Worm (Caenorhabditis elegans) whole organism, young adult: Measurements from ENCODE around the gene atat-2.

Source experiments
- B0035.1 ChIP-seq: sonication (generic microtip); optimal IDR thresholded peaks from 2 replicates; lab custom pipeline; 2016; ENCODE audit warnings: missing genetic modification characterization, mild to moderate bottlenecking, missing compliant biosample characterization, missing genotype, missing genetic modification reagents
- C06A6.2 ChIP-seq: fragments of 200-800 bp; sonication (Bioruptor generic); conservative IDR thresholded peaks from 2 replicates; pipeline ENCODE4 v1.3.6; 2022; ENCODE audit warnings: missing genetic modification characterization, missing compliant biosample characterization
- C17E4.6 ChIP-seq: fragments of 200-800 bp; sonication (Bioruptor generic); IDR thresholded peaks from 2 replicates; pipeline ENCODE4 v1.3.6; 2022; ENCODE audit warnings: missing genetic modification reagents, missing genetic modification characterization, missing compliant biosample characterization
- F10E7.11 ChIP-seq: sonication (generic microtip); optimal IDR thresholded peaks from 2 replicates; lab custom pipeline; 2017; ENCODE audit warnings: mild to moderate bottlenecking, missing genetic modification characterization, moderate library complexity, missing compliant biosample characterization
- F37B4.10 ChIP-seq: fragments of 200-800 bp; sonication (Bioruptor generic); IDR thresholded peaks from 2 replicates; pipeline ENCODE4 v1.3.6; 2022; ENCODE audit warnings: missing genetic modification characterization, missing compliant biosample characterization
- F49E8.2 ChIP-seq: sonication (generic microtip); optimal IDR thresholded peaks from 3 replicates; lab custom pipeline; 2017; ENCODE audit warnings: missing genetic modification characterization, mild to moderate bottlenecking, missing compliant biosample characterization, antibody characterized with exemption, moderate library complexity; ENCODE audit not compliant: insufficient read depth
- F57A8.1 ChIP-seq: fragments of 200-800 bp; sonication (Bioruptor generic); optimal IDR thresholded peaks from 2 replicates; lab custom pipeline; 2018; ENCODE audit warnings: mild to moderate bottlenecking, missing genetic modification characterization, moderate library complexity, missing compliant biosample characterization
- F57C9.4 ChIP-seq: sonication (generic microtip); optimal IDR thresholded peaks from 2 replicates; lab custom pipeline; 2017; ENCODE audit warnings: mild to moderate bottlenecking, missing genetic modification characterization, missing compliant biosample characterization
- K11D2.4 ChIP-seq: fragments of 200-800 bp; sonication (Bioruptor generic); IDR thresholded peaks from 2 replicates; pipeline ENCODE4 v1.3.6; 2022; ENCODE audit warnings: missing genetic modification reagents, missing genetic modification characterization, missing compliant biosample characterization
- K12H6.12 ChIP-seq: fragments of 200-800 bp; sonication (Bioruptor generic); optimal IDR thresholded peaks from 2 replicates; lab custom pipeline; 2018; ENCODE audit warnings: mild to moderate bottlenecking, missing genetic modification characterization, missing compliant biosample characterization
- Y53F4B.3 ChIP-seq: fragments of 200-800 bp; sonication (Bioruptor generic); IDR thresholded peaks from 2 replicates; pipeline ENCODE4 v1.3.6; 2022; ENCODE audit warnings: missing genetic modification reagents, missing genetic modification characterization, missing compliant biosample characterization
- Y53G8AR.9 ChIP-seq: fragments of 200-800 bp; sonication (Bioruptor generic); conservative IDR thresholded peaks from 2 replicates; pipeline ENCODE4 v1.3.6; 2022; ENCODE audit warnings: missing genetic modification reagents, missing genetic modification characterization, missing compliant biosample characterization
- Y67H2A.10 ChIP-seq: fragments of 200-800 bp; sonication (Bioruptor generic); conservative IDR thresholded peaks from 2 replicates; pipeline ENCODE4 v1.3.6; 2022; ENCODE audit warnings: missing genetic modification reagents, missing genetic modification characterization, missing compliant biosample characterization
- aptf-3 ChIP-seq: fragments of 200-800 bp; sonication (Bioruptor generic); IDR thresholded peaks from 2 replicates; pipeline ENCODE4 v1.3.6; 2022; ENCODE audit warnings: missing genetic modification characterization, missing compliant biosample characterization
- attf-6 ChIP-seq: fragments of 200-800 bp; sonication (Bioruptor generic); IDR thresholded peaks from 2 replicates; pipeline ENCODE4 v1.3.6; 2022; ENCODE audit warnings: missing genetic modification reagents, missing genetic modification characterization, missing compliant biosample characterization
- bed-1 ChIP-seq: fragments of 200-800 bp; sonication (Bioruptor generic); IDR thresholded peaks from 2 replicates; pipeline ENCODE4 v1.3.6; 2022; ENCODE audit warnings: missing genetic modification reagents, missing genetic modification characterization, missing compliant biosample characterization
- bed-2 ChIP-seq: fragments of 200-800 bp; sonication (Bioruptor generic); IDR thresholded peaks from 2 replicates; pipeline ENCODE4 v1.3.6; 2022; ENCODE audit warnings: missing genetic modification reagents, missing genetic modification characterization, missing compliant biosample characterization
- ceh-100 ChIP-seq: fragments of 200-800 bp; sonication (Bioruptor generic); IDR thresholded peaks from 2 replicates; pipeline ENCODE4 v1.3.6; 2022; ENCODE audit warnings: missing genetic modification reagents, missing genetic modification characterization, missing compliant biosample characterization
- ceh-27 ChIP-seq: fragments of 200-800 bp; sonication (Bioruptor generic); optimal IDR thresholded peaks from 2 replicates; lab custom pipeline; 2018; ENCODE audit warnings: mild to moderate bottlenecking, missing genetic modification characterization, moderate library complexity, missing compliant biosample characterization
- ceh-58 ChIP-seq: fragments of 200-800 bp; sonication (Bioruptor generic); IDR thresholded peaks from 2 replicates; pipeline ENCODE4 v1.3.6; 2022; ENCODE audit warnings: missing genetic modification characterization, missing compliant biosample characterization
- dox-1 ChIP-seq: fragments of 200-800 bp; sonication (Bioruptor generic); IDR thresholded peaks from 2 replicates; pipeline ENCODE4 v1.3.6; 2022; ENCODE audit warnings: missing genetic modification reagents, missing genetic modification characterization, missing compliant biosample characterization
- efl-1 ChIP-seq: fragments of 150-350 bp; optimal IDR thresholded peaks from 2 replicates; lab custom pipeline; 2014; ENCODE audit warnings: missing biosample characterization, missing genetic modification reagents, missing genetic modification characterization
- ets-4 ChIP-seq: fragments of 200-800 bp; sonication (Bioruptor generic); optimal IDR thresholded peaks from 2 replicates; lab custom pipeline; 2018; ENCODE audit warnings: mild to moderate bottlenecking, missing genetic modification characterization, missing compliant biosample characterization
- hlh-12 ChIP-seq: sonication (generic microtip); optimal IDR thresholded peaks from 2 replicates; lab custom pipeline; 2016; ENCODE audit warnings: missing genetic modification characterization, missing compliant biosample characterization
- hmg-1.2 ChIP-seq: fragments of 200-800 bp; sonication (Bioruptor generic); IDR thresholded peaks from 2 replicates; pipeline ENCODE4 v1.3.6; 2022; ENCODE audit warnings: missing genetic modification reagents, missing genetic modification characterization, missing compliant biosample characterization
- let-607 ChIP-seq, 2 experiments: fragments of 200-800 bp in 1 of 2; sonication (Bioruptor generic) in 1 of 2; sonication (generic microtip) in 1 of 2; optimal IDR thresholded peaks; 2 replicates each; lab custom pipeline; 2016 to 2018; ENCODE audit warnings: mild to moderate bottlenecking in 2 of 2, missing compliant biosample characterization in 2 of 2, missing genetic modification characterization in 2 of 2, moderate library complexity in 2 of 2, missing genotype in 1 of 2
- lin-26 ChIP-seq: fragments of 200-800 bp; sonication (Bioruptor generic); IDR thresholded peaks from 2 replicates; pipeline ENCODE4 v1.3.6; 2022; ENCODE audit warnings: missing genetic modification reagents, missing genetic modification characterization, missing compliant biosample characterization
- lin-35 ChIP-seq, 3 experiments: fragments of 150-350 bp in 2 of 3; sonication (generic microtip) in 1 of 3; optimal IDR thresholded peaks; 2 replicates each; lab custom pipeline; 2014 to 2018; ENCODE audit warnings: missing biosample characterization in 3 of 3, missing genetic modification characterization in 3 of 3, missing genetic modification reagents in 3 of 3
- lsl-1 ChIP-seq: fragments of 200-800 bp; sonication (Bioruptor generic); optimal IDR thresholded peaks from 2 replicates; lab custom pipeline; 2018; ENCODE audit warnings: mild to moderate bottlenecking, missing genetic modification characterization, moderate library complexity, missing compliant biosample characterization
- lsy-27 ChIP-seq: sonication (generic microtip); optimal IDR thresholded peaks from 2 replicates; lab custom pipeline; 2017; ENCODE audit warnings: missing genetic modification characterization, mild to moderate bottlenecking, missing compliant biosample characterization, antibody characterized with exemption, missing genotype, borderline replicate concordance; ENCODE audit not compliant: insufficient read depth
- madf-3 ChIP-seq: fragments of 200-800 bp; sonication (Bioruptor generic); IDR thresholded peaks from 2 replicates; pipeline ENCODE4 v1.3.6; 2022; ENCODE audit warnings: missing genetic modification reagents, missing genetic modification characterization, missing compliant biosample characterization
- madf-6 ChIP-seq: fragments of 200-800 bp; sonication (Bioruptor generic); IDR thresholded peaks from 2 replicates; pipeline ENCODE4 v1.3.6; 2022; ENCODE audit warnings: missing genetic modification reagents, missing genetic modification characterization, missing compliant biosample characterization
- mes-4 ChIP-seq: sonication (generic microtip); optimal IDR thresholded peaks from 2 replicates; lab custom pipeline; 2016; ENCODE audit warnings: missing genotype, missing genetic modification characterization, missing compliant biosample characterization
- mxl-1 ChIP-seq: sonication (generic microtip); optimal IDR thresholded peaks from 2 replicates; lab custom pipeline; 2016; ENCODE audit warnings: missing genetic modification characterization, missing compliant biosample characterization
- nfya-1 ChIP-seq: sonication (generic microtip); optimal IDR thresholded peaks from 2 replicates; lab custom pipeline; 2017; ENCODE audit warnings: antibody characterized with exemption, missing compliant biosample characterization, missing genetic modification characterization, borderline replicate concordance; ENCODE audit not compliant: insufficient read depth
- nhr-179 ChIP-seq: sonication (generic microtip); optimal IDR thresholded peaks from 2 replicates; lab custom pipeline; 2016; ENCODE audit warnings: mild to moderate bottlenecking, missing genetic modification characterization, missing compliant biosample characterization
- nhr-80 ChIP-seq: sonication (generic microtip); optimal IDR thresholded peaks from 2 replicates; lab custom pipeline; 2016; ENCODE audit warnings: missing genetic modification characterization, missing compliant biosample characterization
- snpc-1.1 ChIP-seq: sonication (generic microtip); optimal IDR thresholded peaks from 2 replicates; lab custom pipeline; 2017; ENCODE audit warnings: missing genetic modification characterization, mild to moderate bottlenecking, missing compliant biosample characterization, antibody characterized with exemption, moderate library complexity, missing genotype, missing genetic modification reagents; ENCODE audit not compliant: insufficient read depth
- snpc-1.3 ChIP-seq: sonication (generic microtip); optimal IDR thresholded peaks from 2 replicates; lab custom pipeline; 2017; ENCODE audit warnings: missing genetic modification characterization, mild to moderate bottlenecking, missing compliant biosample characterization, antibody characterized with exemption, moderate library complexity, missing genotype, missing genetic modification reagents; ENCODE audit not compliant: insufficient read depth
- snpc-4 ChIP-seq, 5 experiments: fragments of 150-350 bp in 1 of 5; sonication (generic microtip) in 4 of 5; optimal IDR thresholded peaks; 2 replicates each; lab custom pipeline; 2014 to 2018; ENCODE audit warnings: missing genetic modification characterization in 5 of 5, missing biosample characterization in 3 of 5, antibody characterized with exemption in 2 of 5, mild to moderate bottlenecking in 2 of 5, missing compliant biosample characterization in 2 of 5, missing genotype in 2 of 5, moderate library complexity in 2 of 5, missing genetic modification reagents in 1 of 5
- somi-1 ChIP-seq: fragments of 200-800 bp; sonication (Bioruptor generic); optimal IDR thresholded peaks from 2 replicates; lab custom pipeline; 2018; ENCODE audit warnings: mild to moderate bottlenecking, missing genetic modification characterization, missing compliant biosample characterization
- tbx-9 ChIP-seq: sonication (generic microtip); optimal IDR thresholded peaks from 2 replicates; lab custom pipeline; 2016; ENCODE audit warnings: borderline replicate concordance, missing genetic modification characterization, inconsistent platforms, missing compliant biosample characterization
- xnd-1 ChIP-seq: sonication (generic microtip); optimal IDR thresholded peaks from 2 replicates; lab custom pipeline; 2016; ENCODE audit warnings: missing genotype, missing genetic modification reagents, missing genetic modification characterization, missing compliant biosample characterization
- zfh-2 ChIP-seq: fragments of 200-800 bp; sonication (Bioruptor generic); conservative IDR thresholded peaks from 2 replicates; pipeline ENCODE4 v1.3.6; 2022; ENCODE audit warnings: missing genetic modification reagents, missing genetic modification characterization, missing compliant biosample characterization
- ztf-18 ChIP-seq: sonication (generic microtip); optimal IDR thresholded peaks from 2 replicates; lab custom pipeline; 2016; ENCODE audit warnings: missing genotype, mild to moderate bottlenecking, missing genetic modification characterization, missing compliant biosample characterization
- ztf-6 ChIP-seq: fragments of 200-800 bp; sonication (Bioruptor generic); IDR thresholded peaks from 2 replicates; pipeline ENCODE4 v1.3.6; 2022; ENCODE audit warnings: missing genetic modification reagents, missing genetic modification characterization, missing compliant biosample characterization

The atat-2 gene

DNA sequence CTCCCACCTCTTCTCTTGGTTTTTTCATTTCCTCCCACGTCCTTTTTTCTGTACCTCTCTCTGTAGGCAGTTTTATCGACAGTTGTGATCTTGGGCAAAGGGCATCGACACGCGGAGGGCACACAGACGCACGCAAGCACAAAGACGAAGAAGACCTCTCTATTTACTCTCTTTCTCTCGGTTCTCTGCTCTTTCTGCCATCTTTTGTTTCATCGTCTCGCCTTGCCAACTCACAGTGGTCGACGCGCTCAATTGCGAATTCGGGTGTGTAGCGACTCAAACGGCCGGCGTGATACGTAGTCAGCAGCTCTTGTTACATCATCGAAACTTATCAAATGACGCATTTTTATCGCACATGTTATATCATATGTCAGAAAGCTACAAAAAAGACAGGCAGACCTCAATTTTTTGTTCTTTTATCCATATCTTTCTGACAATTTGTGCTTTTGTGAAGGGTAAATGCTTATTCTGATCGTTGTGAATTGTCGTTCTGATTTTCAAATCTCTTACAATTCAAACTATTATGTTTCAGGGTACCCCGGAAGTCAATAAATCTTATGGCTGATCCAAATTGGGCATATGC, 7.7 kb upstream of the atat-2 start, which contains the start of gene puf-9 (continued):
- TF ChIP-seq F49E8.2 (tag; lab: Kevin White, UChicago) (no peak), xnd-1 (tag; lab: Kevin White, UChicago) (no peak), mxl-1 (no peak), nhr-80 (tag; lab: Kevin White, UChicago) (peak; percentile 100), bed-2 (peak; percentile 70; the same call in 1 of the 2 replicates), mes-4 (tag; lab: Kevin White, UChicago) (no peak), ets-4 (GFP tag; lab: Kevin White, UChicago) (peak; percentile 89), hlh-12 (tag; lab: Kevin White, UChicago) (no peak), tbx-9 (tag; lab: Kevin White, UChicago) (no peak), F37B4.10 (GFP tag; lab: Robert Waterston, UW) (no peak), madf-6 (GFP tag; lab: Robert Waterston, UW) (peak; percentile 47), F57A8.1 (GFP tag; lab: Kevin White, UChicago) (no peak), F10E7.11 (no peak), C17E4.6 (peak; percentile 87), ztf-18 (tag; lab: Kevin White, UChicago) (peak; percentile 78), snpc-1.3 (tag; lab: Kevin White, UChicago) (no peak), ceh-58 (GFP tag; lab: Robert Waterston, UW) (no peak), nhr-179 (tag; lab: Kevin White, UChicago) (no peak), Y53F4B.3 (GFP tag; lab: Robert Waterston, UW) (0 out of 2 replicates have a peak, but pooled peaks have one; percentile 42), ceh-27 (GFP tag; lab: Kevin White, UChicago) (peak; percentile 99), let-607 (tag; optimal IDR thresholded peaks at IDR 0.05; lab: Kevin White, UChicago) (peak; percentile 98 to 99), K12H6.12 (tag; lab: Kevin White, UChicago) (peak; percentile 99), bed-1 (0 out of 2 replicates have a peak, but pooled peaks have one; percentile 54), attf-6 (GFP tag; lab: Robert Waterston, UW) (no peak), lsy-27 (tag; lab: Kevin White, UChicago) (no peak), F57C9.4 (tag; lab: Kevin White, UChicago) (peak; percentile 59), efl-1 (no peak), nfya-1 (tag; lab: Kevin White, UChicago) (no peak), lin-26 (peak; percentile 90), zfh-2 (GFP tag; lab: Robert Waterston, UW) (peak; percentile 99), aptf-3 (GFP tag; lab: Robert Waterston, UW) (no peak), B0035.1 (tag; lab: Kevin White, UChicago) (peak; percentile 82), K11D2.4 (GFP tag; lab: Robert Waterston, UW) (peak; percentile 97), madf-3 (GFP tag; lab: Robert Waterston, UW) (peak; percentile 89), lsl-1 (peak; percentile 7), Y53G8AR.9 (GFP tag; lab: Robert Waterston, UW) (peak; percentile 92), C06A6.2 (peak; percentile 94), ztf-6 (GFP tag; lab: Robert Waterston, UW) (peak; percentile 59; the same call in 1 of the 2 replicates), snpc-4 (GFP tag; optimal IDR thresholded peaks at IDR 0.05; lab: Kevin White, UChicago) (peak; percentile 37), snpc-4 (tag; optimal IDR thresholded peaks at IDR 0.05; lab: Kevin White, UChicago) (peak; percentile 79 to 87 (median 82)), ceh-100 (peak; percentile 56), snpc-1.1 (tag; lab: Kevin White, UChicago) (no peak), Y67H2A.10 (GFP tag; lab: Robert Waterston, UW) (peak; percentile 92), lin-35 (GFP tag; optimal IDR thresholded peaks at IDR 0.05; lab: Kevin White, UChicago) (peak in 1 of 3 experiments; percentile 94), somi-1 (GFP tag; lab: Kevin White, UChicago) (peak; percentile 99), dox-1 (GFP tag; lab: Robert Waterston, UW) (peak; percentile 95), hmg-1.2 (GFP tag; lab: Robert Waterston, UW) (peak; percentile 92)
